Fruit fly (Drosophila melanogaster) whole organism, prepupa: Measurements from ENCODE around the gene VhaAC39-2.

Experiments
- Blimp-1 ChIP-seq: fragments of 200-800 bp; sonication (Bioruptor generic); optimal IDR thresholded peaks from 3 replicates; lab custom pipeline; 2017; ENCODE audit warnings: missing biosample characterization, missing genetic modification characterization, mild to moderate bottlenecking, moderate library complexity, missing genetic modification reagents
- CG11294 ChIP-seq: fragments of 200-800 bp; sonication (Bioruptor generic); IDR thresholded peaks from 2 replicates; pipeline ENCODE4 v1.3.6; 2022; ENCODE audit warnings: missing biosample characterization, missing genetic modification characterization
- CG11762 ChIP-seq: fragments of 200-800 bp; sonication (Bioruptor generic); optimal IDR thresholded peaks from 3 replicates; lab custom pipeline; 2016; ENCODE audit warnings: missing biosample characterization, missing genetic modification characterization; ENCODE audit not compliant: insufficient read depth
- CG11902 ChIP-seq: fragments of 200-800 bp; sonication (Bioruptor generic); optimal IDR thresholded peaks from 3 replicates; lab custom pipeline; 2016; ENCODE audit warnings: missing biosample characterization, missing genetic modification characterization
- CG15336 ChIP-seq: fragments of 200-800 bp; sonication (Bioruptor generic); IDR thresholded peaks from 2 replicates; pipeline ENCODE4 v1.3.6; 2022; ENCODE audit warnings: missing biosample characterization, missing genetic modification characterization
- CG16779 ChIP-seq: fragments of 200-800 bp; sonication (Bioruptor generic); optimal IDR thresholded peaks from 3 replicates; lab custom pipeline; 2017; ENCODE audit warnings: missing biosample characterization, mild to moderate bottlenecking, missing genetic modification characterization
- CG3032 ChIP-seq: fragments of 200-800 bp; optimal IDR thresholded peaks from 2 replicates; lab custom pipeline; 2019; ENCODE audit warnings: missing biosample characterization, mild to moderate bottlenecking, missing genetic modification characterization, moderate library complexity
- CG31627 ChIP-seq: fragments of 200-800 bp; sonication (Bioruptor generic); optimal IDR thresholded peaks from 3 replicates; lab custom pipeline; 2016; ENCODE audit warnings: missing biosample characterization, missing genetic modification characterization
- CG32006 ChIP-seq: fragments of 200-800 bp; sonication (Bioruptor generic); optimal IDR thresholded peaks from 3 replicates; lab custom pipeline; 2017; ENCODE audit warnings: missing biosample characterization, mild to moderate bottlenecking, missing genetic modification characterization
- CG34406 ChIP-seq: fragments of 200-800 bp; sonication (Bioruptor generic); optimal IDR thresholded peaks from 3 replicates; lab custom pipeline; 2016; ENCODE audit warnings: missing biosample characterization, missing genetic modification characterization
- CG6163 ChIP-seq: fragments of 200-800 bp; sonication (Bioruptor generic); IDR thresholded peaks from 3 replicates; pipeline ENCODE4 v1.3.6; 2022; ENCODE audit warnings: missing biosample characterization, missing genetic modification characterization
- CG6276 ChIP-seq: fragments of 200-800 bp; sonication (Bioruptor generic); optimal IDR thresholded peaks from 2 replicates; lab custom pipeline; 2017; ENCODE audit warnings: missing biosample characterization, mild to moderate bottlenecking, missing genetic modification characterization
- CG6792 ChIP-seq: fragments of 200-800 bp; sonication (Bioruptor generic); optimal IDR thresholded peaks from 3 replicates; lab custom pipeline; 2016; ENCODE audit warnings: missing biosample characterization, missing genetic modification characterization
- CG6808 ChIP-seq: fragments of 200-800 bp; sonication (Bioruptor generic); optimal IDR thresholded peaks from 3 replicates; lab custom pipeline; 2017; ENCODE audit warnings: missing biosample characterization, missing genetic modification characterization, mild to moderate bottlenecking, moderate library complexity, missing genetic modification reagents
- CG6854 ChIP-seq: fragments of 200-800 bp; sonication (Bioruptor generic); optimal IDR thresholded peaks from 2 replicates; lab custom pipeline; 2017; ENCODE audit warnings: missing biosample characterization, mild to moderate bottlenecking, missing genetic modification characterization
- CG8119 ChIP-seq: fragments of 200-800 bp; sonication (Bioruptor generic); IDR thresholded peaks from 3 replicates; pipeline ENCODE4 v1.3.6; 2022; ENCODE audit warnings: missing biosample characterization, missing genetic modification characterization
- CG8319 ChIP-seq: fragments of 200-800 bp; sonication (Bioruptor generic); optimal IDR thresholded peaks from 3 replicates; lab custom pipeline; 2016; ENCODE audit warnings: missing biosample characterization, missing genetic modification characterization
- CG8632 ChIP-seq: fragments of 200-800 bp; sonication (Bioruptor generic); optimal IDR thresholded peaks from 3 replicates; lab custom pipeline; 2016; ENCODE audit warnings: missing biosample characterization, missing genetic modification characterization
- CG9139 ChIP-seq: fragments of 200-800 bp; sonication (Bioruptor generic); optimal IDR thresholded peaks from 3 replicates; lab custom pipeline; 2017; ENCODE audit warnings: missing biosample characterization, mild to moderate bottlenecking, missing genetic modification characterization
- Eip75B ChIP-seq: fragments of 200-800 bp; sonication (Bioruptor generic); optimal IDR thresholded peaks from 3 replicates; lab custom pipeline; 2016; ENCODE audit warnings: missing biosample characterization, missing genetic modification characterization
- Eip78C ChIP-seq: fragments of 200-800 bp; sonication (Bioruptor generic); peaks from one replicate; lab custom pipeline; 2016; ENCODE audit warnings: missing biosample characterization, missing genetic modification characterization
- Eip93F ChIP-seq: fragments of 200-800 bp; sonication (Bioruptor generic); optimal IDR thresholded peaks from 2 replicates; lab custom pipeline; 2016; ENCODE audit warnings: missing biosample characterization, mild to moderate bottlenecking, missing genetic modification characterization
- Ets21C ChIP-seq: fragments of 200-800 bp; sonication (Bioruptor generic); optimal IDR thresholded peaks from 3 replicates; lab custom pipeline; 2016; ENCODE audit warnings: missing biosample characterization, missing genetic modification characterization
- Ets96B ChIP-seq: fragments of 200-800 bp; optimal IDR thresholded peaks from 2 replicates; lab custom pipeline; 2019; ENCODE audit warnings: missing biosample characterization, mild to moderate bottlenecking, missing genetic modification characterization, moderate library complexity
- Hr39 ChIP-seq: fragments of 200-800 bp; sonication (Bioruptor generic); optimal IDR thresholded peaks from 2 replicates; lab custom pipeline; 2016; ENCODE audit warnings: missing biosample characterization, missing genetic modification characterization
- Hr4 ChIP-seq: fragments of 200-800 bp; sonication (Bioruptor generic); optimal IDR thresholded peaks from 3 replicates; lab custom pipeline; 2016; ENCODE audit warnings: missing biosample characterization, missing genetic modification characterization
- Lpt ChIP-seq: fragments of 200-800 bp; sonication (Bioruptor generic); optimal IDR thresholded peaks from 3 replicates; lab custom pipeline; 2016; ENCODE audit warnings: missing biosample characterization, missing genetic modification characterization
- Met ChIP-seq: fragments of 200-800 bp; sonication (Bioruptor generic); optimal IDR thresholded peaks from 3 replicates; lab custom pipeline; 2016; ENCODE audit warnings: missing biosample characterization, missing genetic modification characterization
- OdsH ChIP-seq: fragments of 200-800 bp; sonication (Bioruptor generic); optimal IDR thresholded peaks from 3 replicates; lab custom pipeline; 2016; ENCODE audit warnings: missing biosample characterization, missing genetic modification characterization
- Smox ChIP-seq: fragments of 200-800 bp; sonication (Bioruptor generic); optimal IDR thresholded peaks from 3 replicates; lab custom pipeline; 2016; ENCODE audit warnings: missing biosample characterization, missing genetic modification characterization
- Sox14 ChIP-seq: fragments of 200-800 bp; sonication (Bioruptor generic); optimal IDR thresholded peaks from 3 replicates; lab custom pipeline; 2016; ENCODE audit warnings: missing biosample characterization, missing genetic modification characterization
- Sox15 ChIP-seq: fragments of 200-800 bp; sonication (Bioruptor generic); optimal IDR thresholded peaks from 3 replicates; lab custom pipeline; 2016; ENCODE audit warnings: missing biosample characterization, missing genetic modification characterization
- achi ChIP-seq: fragments of 200-800 bp; sonication (Bioruptor generic); optimal IDR thresholded peaks from 3 replicates; lab custom pipeline; 2016; ENCODE audit warnings: missing biosample characterization, missing genetic modification characterization
- cyc ChIP-seq: fragments of 200-800 bp; sonication (Bioruptor generic); optimal IDR thresholded peaks from 3 replicates; lab custom pipeline; 2016; ENCODE audit warnings: missing biosample characterization, missing genetic modification characterization
- dac ChIP-seq: fragments of 200-800 bp; sonication (Bioruptor generic); optimal IDR thresholded peaks from 2 replicates; lab custom pipeline; 2017; ENCODE audit warnings: missing biosample characterization, mild to moderate bottlenecking, missing genetic modification characterization
- eg ChIP-seq: fragments of 200-800 bp; sonication (Bioruptor generic); IDR thresholded peaks from 3 replicates; pipeline ENCODE4 v1.3.6; 2022; ENCODE audit warnings: missing biosample characterization, missing genetic modification characterization
- esn ChIP-seq: fragments of 200-800 bp; sonication (Bioruptor generic); optimal IDR thresholded peaks from 2 replicates; lab custom pipeline; 2016; ENCODE audit warnings: missing biosample characterization, mild to moderate bottlenecking, missing genetic modification characterization, moderate library complexity
- fd59A ChIP-seq: fragments of 200-800 bp; sonication (Bioruptor generic); optimal IDR thresholded peaks from 2 replicates; lab custom pipeline; 2017; ENCODE audit warnings: missing biosample characterization, mild to moderate bottlenecking, missing genetic modification characterization, missing genetic modification reagents
- fd85E ChIP-seq: fragments of 200-800 bp; sonication (Bioruptor generic); optimal IDR thresholded peaks from 3 replicates; lab custom pipeline; 2016; ENCODE audit warnings: missing biosample characterization, missing genetic modification characterization
- fkh ChIP-seq: fragments of 200-800 bp; sonication (Bioruptor generic); optimal IDR thresholded peaks from 3 replicates; lab custom pipeline; 2017; ENCODE audit warnings: missing biosample characterization, mild to moderate bottlenecking, missing genetic modification characterization, moderate library complexity
- lz ChIP-seq: fragments of 200-800 bp; sonication (Bioruptor generic); optimal IDR thresholded peaks from 3 replicates; lab custom pipeline; 2016; ENCODE audit warnings: missing biosample characterization, missing genetic modification characterization
- net ChIP-seq: fragments of 200-800 bp; sonication (Bioruptor generic); optimal IDR thresholded peaks from 3 replicates; lab custom pipeline; 2016; ENCODE audit warnings: missing biosample characterization, missing genetic modification characterization
- pdm3 ChIP-seq: fragments of 200-800 bp; sonication (Bioruptor generic); optimal IDR thresholded peaks from 3 replicates; lab custom pipeline; 2016; ENCODE audit warnings: missing biosample characterization, missing genetic modification characterization
- salr ChIP-seq, 2 experiments: fragments of 200-800 bp; sonication (Bioruptor generic); optimal IDR thresholded peaks; 3 replicates each; lab custom pipeline; 2016 to 2018; ENCODE audit warnings: missing biosample characterization in 2 of 2, missing genetic modification characterization in 2 of 2, mild to moderate bottlenecking in 1 of 2
- spab ChIP-seq: fragments of 200-800 bp; sonication (Bioruptor generic); optimal IDR thresholded peaks from 2 replicates; lab custom pipeline; 2017; ENCODE audit warnings: missing biosample characterization, mild to moderate bottlenecking, missing genetic modification characterization, missing genetic modification reagents
- ss ChIP-seq, 2 experiments: fragments of 200-800 bp; sonication (Bioruptor generic); optimal IDR thresholded peaks; 2 replicates in 1 of 2; 3 replicates in 1 of 2; lab custom pipeline; 2017 to 2018; ENCODE audit warnings: mild to moderate bottlenecking in 2 of 2, missing biosample characterization in 2 of 2, missing genetic modification characterization in 2 of 2, moderate library complexity in 1 of 2
- svp ChIP-seq: fragments of 200-800 bp; sonication (Bioruptor generic); peaks from one replicate; lab custom pipeline; 2016; ENCODE audit warnings: missing biosample characterization, missing genetic modification characterization
- topi ChIP-seq: fragments of 200-800 bp; sonication (Bioruptor generic); optimal IDR thresholded peaks from 3 replicates; lab custom pipeline; 2016; ENCODE audit warnings: missing biosample characterization, missing genetic modification characterization
- vri ChIP-seq: fragments of 200-800 bp; sonication (Bioruptor generic); optimal IDR thresholded peaks from 3 replicates; lab custom pipeline; 2016; ENCODE audit warnings: missing biosample characterization, mild to moderate bottlenecking, missing genetic modification characterization

The VhaAC39-2 gene

DNA sequence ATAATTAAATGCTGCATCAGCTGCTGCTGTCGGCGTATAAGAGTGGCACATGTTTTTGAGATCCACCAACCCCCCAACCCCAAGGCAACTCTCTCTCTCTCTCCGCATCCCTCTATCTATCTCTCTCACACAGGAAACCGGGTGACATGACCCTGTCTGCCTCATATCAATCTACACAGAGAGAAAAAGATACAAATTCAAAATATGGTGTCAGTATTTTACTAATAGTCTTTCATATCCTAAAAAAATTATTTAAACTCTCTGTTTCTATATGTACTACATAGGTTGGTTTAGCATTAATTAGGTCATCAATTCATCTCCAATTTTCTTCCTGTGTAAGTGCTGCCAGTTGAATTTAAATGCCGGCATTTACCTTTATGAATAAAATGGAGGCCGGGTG is 16.3 kb upstream of the VhaAC39-2 start (continued):
- TF ChIP-seq vri (GFP tag; lab: Kevin White, UChicago): peak; percentile 96
- peak; percentile 54 for TF ChIP-seq CG6276
- TF ChIP-seq topi (GFP tag; lab: Kevin White, UChicago): peak; percentile 97
- TF ChIP-seq dac (GFP tag; lab: Kevin White, UChicago): peak; percentile 67
- TF ChIP-seq CG8119 (GFP tag; lab: Robert Waterston, UW): peak; percentile 93
- peak; percentile 88 for TF ChIP-seq CG11902 (GFP tag; lab: Kevin White, UChicago)
- peak; percentile 90 for TF ChIP-seq CG9139
- TF ChIP-seq pdm3 (GFP tag; lab: Kevin White, UChicago): peak; percentile 97
- TF ChIP-seq, all 60 proteins: peak for 59

DNA sequence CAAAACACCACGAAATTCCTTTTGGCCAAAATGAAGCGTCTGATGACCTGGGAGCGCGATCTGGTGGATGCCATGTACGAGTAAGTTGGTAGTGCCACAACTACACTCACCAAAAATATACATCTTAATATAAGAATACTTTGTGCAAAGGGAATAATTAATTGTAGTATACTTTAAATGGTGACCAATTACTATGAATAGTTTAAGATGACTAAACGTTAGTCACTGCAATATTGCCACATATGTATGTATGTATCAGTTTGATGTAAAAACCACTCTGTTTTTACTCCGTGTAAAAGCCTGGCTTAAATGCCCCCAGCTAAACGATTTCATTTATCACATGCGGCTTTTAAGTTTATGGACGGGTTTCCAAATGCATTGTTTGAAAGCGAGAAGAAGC is 15.6 kb upstream of the VhaAC39-2 start:
- TF ChIP-seq dac (GFP tag; lab: Kevin White, UChicago) (no peak), CG16779 (tag; lab: Kevin White, UChicago) (no peak), topi (GFP tag; lab: Kevin White, UChicago) (peak; percentile 63), Sox15 (GFP tag; lab: Kevin White, UChicago) (peak; percentile 67), CG11762 (GFP tag; lab: Kevin White, UChicago) (peak; percentile 33), Smox (GFP tag; lab: Kevin White, UChicago) (peak; percentile 81), cyc (GFP tag; lab: Kevin White, UChicago) (peak; percentile 78), CG15336 (GFP tag; lab: Robert Waterston, UW) (peak; percentile 70), fd85E (GFP tag; lab: Kevin White, UChicago) (no peak), Eip78C (GFP tag; lab: Kevin White, UChicago) (peak; percentile 96), fkh (no peak), net (GFP tag; lab: Kevin White, UChicago) (peak; percentile 49), OdsH (peak; percentile 81), CG8119 (GFP tag; lab: Robert Waterston, UW) (peak; percentile 77), CG11294 (no peak), svp (GFP tag; lab: Kevin White, UChicago) (peak; percentile 86), CG6163 (peak; percentile 80), Sox14 (GFP tag; lab: Kevin White, UChicago) (peak; percentile 75), CG6808 (GFP tag; lab: Kevin White, UChicago) (no peak), CG9139 (no peak), Blimp-1 (GFP tag; lab: Kevin White, UChicago) (no peak), lz (GFP tag; lab: Kevin White, UChicago) (peak; percentile 60), Met (GFP tag; lab: Kevin White, UChicago) (peak; percentile 85), Eip93F (GFP tag; lab: Kevin White, UChicago) (no peak), Lpt (GFP tag; lab: Kevin White, UChicago) (no peak), CG6792 (peak; percentile 49), CG32006 (GFP tag; lab: Kevin White, UChicago) (peak; percentile 85), ss (GFP tag; optimal IDR thresholded peaks at IDR 0.05; lab: Kevin White, UChicago) (peak; percentile 12 to 20), CG6854 (GFP tag; lab: Kevin White, UChicago) (no peak), vri (GFP tag; lab: Kevin White, UChicago) (peak; percentile 72), spab (GFP tag; lab: Kevin White, UChicago) (peak; percentile 53), pdm3 (GFP tag; lab: Kevin White, UChicago) (peak; percentile 80), Hr4 (GFP tag; lab: Kevin White, UChicago) (peak; percentile 83), achi (GFP tag; lab: Kevin White, UChicago) (peak; percentile 75), Eip75B (no peak), eg (GFP tag; lab: Robert Waterston, UW) (peak; percentile 18; the same call in 1 of the 3 replicates), CG11902 (GFP tag; lab: Kevin White, UChicago) (peak; percentile 60), CG8632 (GFP tag; lab: Kevin White, UChicago) (peak; percentile 59), CG8319 (GFP tag; lab: Kevin White, UChicago) (no peak), CG31627 (GFP tag; lab: Kevin White, UChicago) (peak; percentile 77), CG34406 (GFP tag; lab: Kevin White, UChicago) (peak; percentile 58), Ets21C (GFP tag; lab: Kevin White, UChicago) (peak; percentile 49), salr (GFP tag; optimal IDR thresholded peaks at IDR 0.05; lab: Kevin White, UChicago) (peak; percentile 49 to 60), fd59A (peak; percentile 61), Hr39 (GFP tag; lab: Kevin White, UChicago) (peak; percentile 78), Ets96B (peak; percentile 79), esn (peak; percentile 84), CG6276 (peak; percentile 35), CG3032 (tag; lab: Kevin White, UChicago) (peak; percentile 52)
